Worm (Caenorhabditis elegans) whole organism, L4 larva: Measurements from ENCODE around the gene C10E2.2.

Experiments used
- F10B5.3 ChIP-seq: sonication (generic microtip); optimal IDR thresholded peaks from 2 replicates; lab custom pipeline; 2016; ENCODE audit warnings: mild to moderate bottlenecking, missing genetic modification characterization, missing compliant biosample characterization
- F37D6.2 ChIP-seq: sonication (generic microtip); optimal IDR thresholded peaks from 2 replicates; lab custom pipeline; 2016; ENCODE audit warnings: mild to moderate bottlenecking, missing genetic modification characterization, missing compliant biosample characterization
- F49E8.2 ChIP-seq: sonication (generic microtip); optimal IDR thresholded peaks from 2 replicates; lab custom pipeline; 2016; ENCODE audit warnings: missing compliant biosample characterization, mild to moderate bottlenecking, missing genetic modification characterization, borderline replicate concordance
- T20F7.1 ChIP-seq: fragments of 200-800 bp; sonication (Bioruptor generic); optimal IDR thresholded peaks from 2 replicates; lab custom pipeline; 2018; ENCODE audit warnings: mild to moderate bottlenecking, missing genetic modification characterization, missing compliant biosample characterization
- T26A8.4 ChIP-seq: fragments of 200-800 bp; sonication (Bioruptor generic); IDR thresholded peaks from 2 replicates; pipeline ENCODE4 v1.3.6; 2022; ENCODE audit warnings: missing genetic modification characterization, missing compliant biosample characterization
- Y75B8A.6 ChIP-seq: fragments of 200-800 bp; sonication (Bioruptor generic); IDR thresholded peaks from 2 replicates; pipeline ENCODE4 v1.3.6; 2022; ENCODE audit warnings: missing genetic modification reagents, missing genetic modification characterization, missing compliant biosample characterization
- ZK546.5 ChIP-seq, 2 experiments: sonication (generic microtip); optimal IDR thresholded peaks; 2 replicates each; lab custom pipeline; 2017; ENCODE audit warnings: missing biosample characterization in 2 of 2, missing genetic modification characterization in 2 of 2
- aha-1 ChIP-seq: fragments of 150-350 bp; peaks from one replicate; lab custom pipeline; 2014; ENCODE audit warnings: missing biosample characterization, missing genetic modification characterization
- aly-2 ChIP-seq: sonication (generic microtip); optimal IDR thresholded peaks from 2 replicates; lab custom pipeline; 2018; ENCODE audit warnings: missing biosample characterization, missing genetic modification characterization
- attf-4 ChIP-seq: sonication (generic microtip); optimal IDR thresholded peaks from 3 replicates; lab custom pipeline; 2017; ENCODE audit warnings: missing biosample characterization, missing genetic modification characterization
- ceh-20 ChIP-seq: fragments of 200-800 bp; sonication (Bioruptor generic); IDR thresholded peaks from 2 replicates; pipeline ENCODE4 v1.3.6; 2022; ENCODE audit warnings: missing genetic modification reagents, missing genetic modification characterization, missing compliant biosample characterization
- ceh-32 ChIP-seq: sonication (generic microtip); optimal IDR thresholded peaks from 2 replicates; lab custom pipeline; 2016; ENCODE audit warnings: mild to moderate bottlenecking, missing genetic modification characterization, missing compliant biosample characterization; ENCODE audit not compliant: poor library complexity
- ceh-44 ChIP-seq: fragments of 200-800 bp; sonication (Bioruptor generic); IDR thresholded peaks from 2 replicates; pipeline ENCODE4 v1.3.6; 2022; ENCODE audit warnings: missing genetic modification reagents, missing genetic modification characterization, missing compliant biosample characterization
- ceh-62 ChIP-seq: sonication (generic microtip); optimal IDR thresholded peaks from 2 replicates; lab custom pipeline; 2017; ENCODE audit warnings: missing biosample characterization, missing genetic modification characterization
- ctbp-1 ChIP-seq: fragments of 200-800 bp; sonication (Bioruptor generic); IDR thresholded peaks from 2 replicates; pipeline ENCODE4 v1.3.6; 2022; ENCODE audit warnings: missing genetic modification reagents, missing genetic modification characterization, missing compliant biosample characterization
- daf-12 ChIP-seq: fragments of 150-350 bp; optimal IDR thresholded peaks from 2 replicates; lab custom pipeline; 2014; ENCODE audit warnings: missing biosample characterization, missing genetic modification reagents, missing genetic modification characterization
- duxl-1 ChIP-seq: sonication (generic microtip); optimal IDR thresholded peaks from 2 replicates; lab custom pipeline; 2016; ENCODE audit warnings: mild to moderate bottlenecking, missing genetic modification characterization, moderate library complexity, missing compliant biosample characterization; ENCODE audit not compliant: poor library complexity
- dve-1 ChIP-seq: sonication (generic microtip); optimal IDR thresholded peaks from 2 replicates; lab custom pipeline; 2017; ENCODE audit warnings: antibody characterized with exemption, mild to moderate bottlenecking, missing genetic modification characterization, missing compliant biosample characterization; ENCODE audit not compliant: insufficient read depth
- egl-43 ChIP-seq: fragments of 200-800 bp; sonication (Bioruptor generic); IDR thresholded peaks from 2 replicates; pipeline ENCODE4 v1.3.6; 2022; ENCODE audit warnings: missing genetic modification reagents, missing genetic modification characterization, missing compliant biosample characterization
- hlh-11 ChIP-seq: fragments of 200-800 bp; sonication (Bioruptor generic); optimal IDR thresholded peaks from 2 replicates; lab custom pipeline; 2018; ENCODE audit warnings: mild to moderate bottlenecking, missing genetic modification characterization, missing compliant biosample characterization
- hmg-1.1 ChIP-seq: fragments of 200-800 bp; sonication (Bioruptor generic); IDR thresholded peaks from 2 replicates; pipeline ENCODE4 v1.3.6; 2022; ENCODE audit warnings: missing genetic modification reagents, missing genetic modification characterization, missing compliant biosample characterization
- lim-7 ChIP-seq: fragments of 200-800 bp; sonication (Bioruptor generic); IDR thresholded peaks from 2 replicates; pipeline ENCODE4 v1.3.6; 2022; ENCODE audit warnings: missing genetic modification characterization, missing compliant biosample characterization
- lin-15B ChIP-seq: fragments of 150-350 bp; sonication (generic microtip); optimal IDR thresholded peaks from 3 replicates; lab custom pipeline; 2014; ENCODE audit warnings: missing biosample characterization, missing genetic modification characterization
- lin-29 ChIP-seq: fragments of 200-800 bp; sonication (Bioruptor generic); IDR thresholded peaks from 2 replicates; pipeline ENCODE4 v1.3.6; 2022; ENCODE audit warnings: missing genetic modification reagents, missing genetic modification characterization, missing compliant biosample characterization
- lin-38 ChIP-seq: fragments of 200-800 bp; sonication (Bioruptor generic); IDR thresholded peaks from 2 replicates; pipeline ENCODE4 v1.3.6; 2022; ENCODE audit warnings: missing genetic modification reagents, missing genetic modification characterization, missing compliant biosample characterization
- lsy-2 ChIP-seq, 2 experiments: fragments of 150-350 bp in 1 of 2; sonication (generic microtip) in 1 of 2; optimal IDR thresholded peaks; 2 replicates each; lab custom pipeline; 2014 to 2017; ENCODE audit warnings: missing biosample characterization in 2 of 2, missing genetic modification characterization in 2 of 2
- madf-5 ChIP-seq, 2 experiments: fragments of 200-800 bp; sonication (Bioruptor generic); IDR thresholded peaks; 2 replicates each; pipeline ENCODE4 v1.3.6; 2022; ENCODE audit warnings: missing compliant biosample characterization in 2 of 2, missing genetic modification characterization in 2 of 2
- madf-9 ChIP-seq: fragments of 200-800 bp; sonication (Bioruptor generic); conservative IDR thresholded peaks from 2 replicates; pipeline ENCODE4 v1.3.6; 2022; ENCODE audit warnings: missing genetic modification reagents, missing genetic modification characterization, missing compliant biosample characterization
- mdl-1 ChIP-seq, 2 experiments: fragments of 150-350 bp in 1 of 2; sonication (generic microtip) in 1 of 2; optimal IDR thresholded peaks; 2 replicates each; lab custom pipeline; 2014 to 2017; ENCODE audit warnings: missing biosample characterization in 2 of 2, missing genetic modification characterization in 2 of 2
- mdt-29 ChIP-seq: fragments of 200-800 bp; sonication (Bioruptor generic); IDR thresholded peaks from 2 replicates; pipeline ENCODE4 v1.3.6; 2022; ENCODE audit warnings: missing genetic modification reagents, missing genetic modification characterization, missing compliant biosample characterization
- mep-1 ChIP-seq: fragments of 150-350 bp; sonication (generic microtip); optimal IDR thresholded peaks from 3 replicates; lab custom pipeline; 2014; ENCODE audit warnings: missing biosample characterization, missing genetic modification characterization
- mxl-3 ChIP-seq: fragments of 200-800 bp; sonication (Bioruptor generic); optimal IDR thresholded peaks from 2 replicates; lab custom pipeline; 2018; ENCODE audit warnings: mild to moderate bottlenecking, missing genetic modification characterization, missing compliant biosample characterization
- nhr-10 ChIP-seq: fragments of 150-350 bp; optimal IDR thresholded peaks from 2 replicates; lab custom pipeline; 2014; ENCODE audit warnings: missing biosample characterization, missing genetic modification characterization
- nhr-28 ChIP-seq: fragments of 150-350 bp; optimal IDR thresholded peaks from 2 replicates; lab custom pipeline; 2014; ENCODE audit warnings: missing biosample characterization, missing genetic modification characterization
- nhr-6 ChIP-seq: fragments of 150-350 bp; optimal IDR thresholded peaks from 2 replicates; lab custom pipeline; 2014; ENCODE audit warnings: missing biosample characterization, missing genetic modification characterization
- pqm-1 ChIP-seq: sonication (generic microtip); optimal IDR thresholded peaks from 2 replicates; lab custom pipeline; 2017; ENCODE audit warnings: missing biosample characterization, missing genetic modification characterization
- rbr-2 ChIP-seq: sonication (generic microtip); optimal IDR thresholded peaks from 2 replicates; lab custom pipeline; 2016; ENCODE audit warnings: missing genotype, missing genetic modification characterization, missing compliant biosample characterization
- spr-3 ChIP-seq: fragments of 200-800 bp; sonication (Bioruptor generic); optimal IDR thresholded peaks from 2 replicates; lab custom pipeline; 2018; ENCODE audit warnings: mild to moderate bottlenecking, missing genetic modification characterization, missing compliant biosample characterization
- tag-97 ChIP-seq: fragments of 200-800 bp; sonication (Bioruptor generic); IDR thresholded peaks from 2 replicates; pipeline ENCODE4 v1.3.6; 2022; ENCODE audit warnings: missing genetic modification characterization, missing compliant biosample characterization
- tra-1 ChIP-seq: fragments of 200-800 bp; sonication (Bioruptor generic); IDR thresholded peaks from 2 replicates; pipeline ENCODE4 v1.3.6; 2022; ENCODE audit warnings: missing genetic modification reagents, missing genetic modification characterization, missing compliant biosample characterization
- unc-130 ChIP-seq: sonication (generic microtip); optimal IDR thresholded peaks from 2 replicates; lab custom pipeline; 2016; ENCODE audit warnings: missing genetic modification reagents, missing genetic modification characterization, missing compliant biosample characterization
- unc-39 ChIP-seq: sonication (generic microtip); optimal IDR thresholded peaks from 2 replicates; lab custom pipeline; 2017; ENCODE audit warnings: missing biosample characterization, missing genetic modification characterization
- unc-62 ChIP-seq, 3 experiments: fragments of 150-350 bp in 1 of 3; sonication (generic microtip); optimal IDR thresholded peaks in 2 of 3; peaks in 1 of 3; 1 replicate in 1 of 3; 2 replicates in 2 of 3; lab custom pipeline; 2014 to 2017; ENCODE audit warnings: missing biosample characterization in 3 of 3, missing genetic modification characterization in 3 of 3, missing genetic modification reagents in 3 of 3, missing genotype in 1 of 3
- zag-1 ChIP-seq: fragments of 150-350 bp; optimal IDR thresholded peaks from 2 replicates; lab custom pipeline; 2014; ENCODE audit warnings: missing biosample characterization, missing genetic modification characterization
- zip-11 ChIP-seq: fragments of 200-800 bp; sonication (Bioruptor generic); IDR thresholded peaks from 2 replicates; pipeline ENCODE4 v1.3.6; 2022; ENCODE audit warnings: missing genetic modification characterization, missing compliant biosample characterization

Gene C10E2.2

ce11 chrX:16726879-16727278 lies 18.2 kb upstream of the C10E2.2 start (continued):
- peak; percentile 32 for TF ChIP-seq ceh-32 (tag; lab: Kevin White, UChicago)
- TF ChIP-seq nhr-28 (tag; lab: Kevin White, UChicago) = peak; percentile 91
- peak in 1 of 2 experiments; percentile 97 for TF ChIP-seq unc-62 (GFP tag; optimal IDR thresholded peaks at IDR 0.05 in 1 of 2; lab: Kevin White, UChicago)
- TF ChIP-seq unc-62 (tag; optimal IDR thresholded peaks at IDR 0.05; lab: Kevin White, UChicago) = peak; percentile 52

ce11 chrX:16729259-16729658 lies 15.8 kb upstream of the C10E2.2 start, which contains the start of gene hda-4:
hda-4 (plus strand) TSS chrX:16729559.
- TF ChIP-seq egl-43 (GFP tag; lab: Robert Waterston, UW) (no peak), lim-7 (GFP tag; lab: Robert Waterston, UW) (no peak), ZK546.5 (tag; optimal IDR thresholded peaks at IDR 0.05; lab: Kevin White, UChicago) (no peak), F37D6.2 (tag; lab: Kevin White, UChicago) (no peak), daf-12 (tag; lab: Kevin White, UChicago) (no peak), nhr-10 (tag; lab: Kevin White, UChicago) (no peak), T26A8.4 (GFP tag; lab: Robert Waterston, UW) (no peak), nhr-6 (tag; lab: Kevin White, UChicago) (no peak), mdl-1 (tag; optimal IDR thresholded peaks at IDR 0.05; lab: Kevin White, UChicago) (no peak), hmg-1.1 (GFP tag; lab: Robert Waterston, UW) (no peak), ceh-62 (no peak), pqm-1 (tag; lab: Kevin White, UChicago) (no peak), madf-9 (GFP tag; lab: Robert Waterston, UW) (no peak), F49E8.2 (no peak), tag-97 (GFP tag; lab: Robert Waterston, UW) (no peak), mxl-3 (GFP tag; lab: Kevin White, UChicago) (no peak), lin-15B (tag; lab: Kevin White, UChicago) (no peak), spr-3 (GFP tag; lab: Kevin White, UChicago) (no peak), ctbp-1 (GFP tag; lab: Robert Waterston, UW) (no peak)

- TF ChIP-seq unc-39 (tag; lab: Kevin White, UChicago) = no peak
- no peak for TF ChIP-seq mdt-29
- TF ChIP-seq lin-29 (GFP tag; lab: Robert Waterston, UW) = no peak
- TF ChIP-seq duxl-1 = no peak
- no peak for TF ChIP-seq ceh-44
- no peak for TF ChIP-seq unc-130 (GFP tag; lab: Kevin White, UChicago)
- peak; percentile 87 for TF ChIP-seq aha-1 (tag; lab: Kevin White, UChicago)
- TF ChIP-seq, all 104 proteins: peak for 1
Observed at ce11 chrX:16731167-16731566, 13.9 kb upstream of the C10E2.2 start.

ce11 chrX:16732259-16732658 lies 12.8 kb upstream of the C10E2.2 start:
- TF ChIP-seq ceh-44 (no peak), tra-1 (GFP tag; lab: Robert Waterston, UW) (peak; percentile 60; the same call in 1 of the 2 replicates), Y75B8A.6 (GFP tag; lab: Robert Waterston, UW) (no peak), F37D6.2 (tag; lab: Kevin White, UChicago) (no peak), unc-62 (GFP tag; optimal IDR thresholded peaks at IDR 0.05 in 1 of 2; lab: Kevin White, UChicago) (peak in 1 of 2 experiments; percentile 88), unc-62 (tag; optimal IDR thresholded peaks at IDR 0.05; lab: Kevin White, UChicago) (no peak), T26A8.4 (GFP tag; lab: Robert Waterston, UW) (no peak), pqm-1 (tag; lab: Kevin White, UChicago) (no peak), rbr-2 (no peak), F10B5.3 (tag; lab: Kevin White, UChicago) (no peak), mep-1 (tag; lab: Kevin White, UChicago) (peak; percentile 23), egl-43 (GFP tag; lab: Robert Waterston, UW) (no peak), lin-38 (GFP tag; lab: Robert Waterston, UW) (no peak), dve-1 (tag; lab: Kevin White, UChicago) (no peak), lin-15B (tag; lab: Kevin White, UChicago) (no peak), aly-2 (tag; lab: Kevin White, UChicago) (no peak), daf-12 (tag; lab: Kevin White, UChicago) (no peak), lsy-2 (tag; optimal IDR thresholded peaks at IDR 0.05; lab: Kevin White, UChicago) (peak in 1 of 2 experiments; percentile 19), zag-1 (tag; lab: Kevin White, UChicago) (no peak), T20F7.1 (GFP tag; lab: Kevin White, UChicago) (no peak), attf-4 (no peak), hlh-11 (tag; lab: Kevin White, UChicago) (peak; percentile 32), nhr-28 (tag; lab: Kevin White, UChicago) (peak; percentile 44), ceh-32 (tag; lab: Kevin White, UChicago) (no peak), zip-11 (GFP tag; lab: Robert Waterston, UW) (no peak), ceh-20 (GFP tag; lab: Robert Waterston, UW) (no peak), madf-5 (GFP tag; IDR thresholded peaks at IDR 0.05; lab: Robert Waterston, UW) (no peak), spr-3 (GFP tag; lab: Kevin White, UChicago) (no peak)
